Worm (Caenorhabditis elegans): ENCODE results near the gene gpa-13.

Gene gpa-13

ce11 chrV:12754839-12755238 lies at the start of gene gpa-13:
Gene gpa-13 (minus strand): TSS chrV:12754939.
- TF ChIP-seq snu-23 (GFP tag; optimal IDR thresholded peaks at IDR 0.05) (no peak), pax-3 (tag; optimal IDR thresholded peaks at IDR 0.05) (no peak), nhr-237 (tag; optimal IDR thresholded peaks at IDR 0.05) (no peak), nhr-85 (tag) (no peak), lin-39 (tag; optimal IDR thresholded peaks at IDR 0.05) (no peak), nhr-28 (tag; optimal IDR thresholded peaks at IDR 0.05) (no peak), rnt-1 (tag; optimal IDR thresholded peaks at IDR 0.05) (no peak), egl-13 (tag; optimal IDR thresholded peaks at IDR 0.05) (no peak), C16A3.4 (tag; optimal IDR thresholded peaks at IDR 0.05) (no peak), C34B4.2 (tag; optimal IDR thresholded peaks at IDR 0.05) (no peak), lin-14 (GFP tag; optimal IDR thresholded peaks at IDR 0.05) (no peak), ces-1 (GFP tag; optimal IDR thresholded peaks at IDR 0.05) (no peak), vab-15 (tag; optimal IDR thresholded peaks at IDR 0.05) (no peak)

- TF ChIP-seq ceh-8 (GFP tag; optimal IDR thresholded peaks at IDR 0.05): no peak
- TF ChIP-seq nhr-90 (tag; optimal IDR thresholded peaks at IDR 0.05; ENCODE audit: poor library complexity): no peak
- no peak for TF ChIP-seq C34B4.2 (tag; optimal IDR thresholded peaks at IDR 0.05)
Measured at ce11 chrV:12803274-12803673, 48.5 kb upstream of the gpa-13 start, which contains the start of gene srbc-45. Gene srbc-45 (plus strand): TSS chrV:12803574.

- no peak for TF ChIP-seq lin-35 (GFP tag; optimal IDR thresholded peaks at IDR 0.05)
- no peak for TF ChIP-seq hlh-17 (GFP tag; optimal IDR thresholded peaks at IDR 0.05; ENCODE audit: borderline replicate concordance)
- no peak for TF ChIP-seq nhr-76 (tag; optimal IDR thresholded peaks at IDR 0.05)
- no peak for TF ChIP-seq lin-14 (GFP tag; optimal IDR thresholded peaks at IDR 0.05)
- TF ChIP-seq nhr-71 (tag; optimal IDR thresholded peaks at IDR 0.05): no peak
Measured at ce11 chrV:12800171-12800570, 45.4 kb upstream of the gpa-13 start, which contains the start of gene ugt-3. Gene ugt-3 (minus strand): TSS chrV:12800271.

ce11 chrV:12797992-12798391 lies 43.3 kb upstream of the gpa-13 start, which contains the start of gene ugt-6:
Gene ugt-6 (minus strand): TSS chrV:12798224.
- no peak for TF ChIP-seq fkh-4 (tag; optimal IDR thresholded peaks at IDR 0.05; ENCODE audit: borderline replicate concordance)
- no peak for TF ChIP-seq efl-3 (GFP tag; optimal IDR thresholded peaks at IDR 0.05)

- peak; percentile 66 for TF ChIP-seq elt-2 (tag; optimal IDR thresholded peaks at IDR 0.05)
- TF ChIP-seq sptf-1 (tag; optimal IDR thresholded peaks at IDR 0.05): no peak
Measured at ce11 chrV:12796908-12797490, 42.3 kb upstream of the gpa-13 start.

DNA sequence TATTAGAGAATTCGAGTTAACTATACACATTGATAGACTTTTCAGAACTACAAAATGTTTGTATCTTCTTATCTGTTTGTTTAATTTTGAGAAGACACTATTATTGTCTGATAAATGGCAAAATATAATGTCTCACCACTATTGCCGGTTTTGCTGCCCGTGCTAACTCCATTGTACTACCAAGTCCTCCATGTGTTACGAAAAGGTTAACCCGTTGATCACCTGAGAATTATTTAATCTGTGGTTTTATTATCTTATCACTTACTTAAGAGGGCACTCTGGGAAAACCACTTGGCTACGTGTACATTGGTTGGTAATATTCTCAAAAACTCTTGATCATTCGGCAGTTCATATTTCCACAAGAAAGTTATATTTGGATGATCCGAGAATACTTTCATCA lies 41.2 kb upstream of the gpa-13 start:
- TF ChIP-seq C34B4.2 (tag; optimal IDR thresholded peaks at IDR 0.05) (no peak), nhr-20 (tag; optimal IDR thresholded peaks at IDR 0.05) (peak; percentile 5), elt-2 (tag; optimal IDR thresholded peaks at IDR 0.05) (peak; percentile 54), elt-3 (tag; optimal IDR thresholded peaks at IDR 0.05) (peak in 1 of 6 experiments; percentile 4), lin-35 (GFP tag; optimal IDR thresholded peaks at IDR 0.05) (no peak)

ce11 chrV:12795196-12795595 lies 40.5 kb upstream of the gpa-13 start, which contains the start of gene ugt-4:
Gene ugt-4 (minus strand): TSS chrV:12795336.
- TF ChIP-seq nhr-71 (tag; optimal IDR thresholded peaks at IDR 0.05) (peak; percentile 10), elt-3 (tag; optimal IDR thresholded peaks at IDR 0.05) (peak in 1 of 6 experiments; percentile 47), mep-1 (tag; optimal IDR thresholded peaks at IDR 0.05) (no peak), elt-2 (tag; optimal IDR thresholded peaks at IDR 0.05) (peak; percentile 50), lin-35 (GFP tag; optimal IDR thresholded peaks at IDR 0.05) (peak in 1 of 2 experiments; percentile 36)

- TF ChIP-seq nhr-20 (tag; optimal IDR thresholded peaks at IDR 0.05) (no peak), snpc-4 (tag; optimal IDR thresholded peaks at IDR 0.05) (no peak), nhr-47 (tag; optimal IDR thresholded peaks at IDR 0.05) (no peak), elt-2 (tag; optimal IDR thresholded peaks at IDR 0.05) (peak; percentile 48), ztf-4 (tag; optimal IDR thresholded peaks at IDR 0.05) (no peak), lin-35 (GFP tag; optimal IDR thresholded peaks at IDR 0.05) (peak in 1 of 2 experiments; percentile 37), tlp-1 (tag; optimal IDR thresholded peaks at IDR 0.05) (no peak), elt-3 (tag; optimal IDR thresholded peaks at IDR 0.05) (no peak)
Measured at ce11 chrV:12792752-12793151, 38.0 kb upstream of the gpa-13 start, which contains the start of gene ugt-5. Gene ugt-5 (minus strand): TSS chrV:12792965.

All from whole organism, L1 larva.